Worm (Caenorhabditis elegans): ENCODE data around the gene B0281.4.

DNA sequence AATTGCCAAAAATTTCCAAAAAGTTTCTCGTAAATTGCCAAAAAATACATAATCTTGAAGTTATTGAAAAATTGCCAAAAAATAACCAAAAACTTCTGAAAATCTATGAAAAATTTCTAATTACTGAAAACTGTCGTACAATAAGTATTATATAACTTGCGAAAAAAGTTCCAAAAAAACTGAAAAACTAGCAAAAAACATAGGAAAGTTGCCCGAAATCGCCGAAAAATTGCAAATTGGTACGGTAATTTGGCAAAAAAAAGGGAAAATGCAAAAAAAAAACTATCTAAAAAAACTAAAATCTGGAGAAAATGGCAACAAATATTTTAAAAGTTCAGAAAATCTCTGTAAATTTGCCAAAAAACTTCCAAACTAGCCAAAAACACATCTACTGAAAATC lies 42.9 kb upstream of the B0281.4 start, which contains the start of gene enri-1:
- no peak for TF ChIP-seq ref-2 (tag; optimal IDR thresholded peaks at IDR 0.05)
- TF ChIP-seq elt-2 (tag; optimal IDR thresholded peaks at IDR 0.05) = no peak
- no peak for TF ChIP-seq nhr-232 (tag; optimal IDR thresholded peaks at IDR 0.05)
- TF ChIP-seq fkh-10 (GFP tag; optimal IDR thresholded peaks at IDR 0.05) = no peak
